Fruit fly (Drosophila melanogaster): ENCODE measurements around the gene Fim.

- TF ChIP-seq CTCF (optimal IDR thresholded peaks at IDR 0.05) (no peak), CG8478 (optimal IDR thresholded peaks at IDR 0.05) (no peak)
These were observed 39.7 kb downstream of the Fim start for dm6 chrX:17262049-17262448.

All from S2 (cell line).